Worm (Caenorhabditis elegans) whole organism, L1 larva: ENCODE measurements around the gene penr-1.
A peak's percentile ranks its signal among the peaks of the same experiment; 100 is the strongest.

Experiments
- C34B4.2 ChIP-seq: sonication (generic microtip); optimal IDR thresholded peaks from 2 replicates; lab custom pipeline; 2017; ENCODE audit warnings: mild to moderate bottlenecking, missing genetic modification characterization, missing compliant biosample characterization
- F16B12.6 ChIP-seq: fragments of 150-350 bp; optimal IDR thresholded peaks from 2 replicates; lab custom pipeline; 2014; ENCODE audit warnings: missing biosample characterization, missing genetic modification characterization
- Y116A8C.19 ChIP-seq: sonication (generic microtip); optimal IDR thresholded peaks from 2 replicates; lab custom pipeline; 2016; ENCODE audit warnings: missing compliant biosample characterization, missing genetic modification characterization, borderline replicate concordance
- aly-2 ChIP-seq: fragments of 150-350 bp; optimal IDR thresholded peaks from 2 replicates; lab custom pipeline; 2014; ENCODE audit warnings: missing biosample characterization, missing genetic modification characterization
- blmp-1 ChIP-seq: fragments of 150-350 bp; optimal IDR thresholded peaks from 2 replicates; lab custom pipeline; 2014; ENCODE audit warnings: missing biosample characterization, missing genetic modification characterization
- ceh-63 ChIP-seq: fragments of 200-800 bp; sonication (Bioruptor generic); optimal IDR thresholded peaks from 2 replicates; lab custom pipeline; 2018; ENCODE audit warnings: mild to moderate bottlenecking, missing genetic modification characterization, missing compliant biosample characterization
- ceh-90 ChIP-seq: sonication (generic microtip); optimal IDR thresholded peaks from 2 replicates; lab custom pipeline; 2016; ENCODE audit warnings: missing genetic modification characterization, missing compliant biosample characterization
- dpl-1 ChIP-seq, 3 experiments: fragments of 150-350 bp in 2 of 3; sonication (generic microtip) in 1 of 3; optimal IDR thresholded peaks; 2 replicates each; lab custom pipeline; 2014 to 2017; ENCODE audit warnings: missing biosample characterization in 3 of 3, missing genetic modification characterization in 3 of 3, missing genetic modification reagents in 3 of 3
- dsc-1 ChIP-seq: sonication (generic microtip); optimal IDR thresholded peaks from 2 replicates; lab custom pipeline; 2016; ENCODE audit warnings: mild to moderate bottlenecking, missing genetic modification characterization, missing compliant biosample characterization
- elt-2 ChIP-seq: sonication (generic microtip); optimal IDR thresholded peaks from 2 replicates; lab custom pipeline; 2016; ENCODE audit warnings: missing genetic modification characterization, mild to moderate bottlenecking, inconsistent platforms, missing compliant biosample characterization, missing genetic modification reagents
- elt-3 ChIP-seq, 6 experiments: fragments of 150-350 bp in 1 of 6; sonication (generic microtip); optimal IDR thresholded peaks; 2 replicates each; lab custom pipeline; 2017 to 2018; ENCODE audit warnings: missing biosample characterization in 6 of 6, missing genetic modification characterization in 6 of 6, inconsistent platforms in 1 of 6
- fkh-4 ChIP-seq: sonication (generic microtip); optimal IDR thresholded peaks from 2 replicates; lab custom pipeline; 2016; ENCODE audit warnings: missing compliant biosample characterization, missing genetic modification characterization, borderline replicate concordance
- fkh-8 ChIP-seq: sonication (generic microtip); optimal IDR thresholded peaks from 2 replicates; lab custom pipeline; 2016; ENCODE audit warnings: mild to moderate bottlenecking, missing genetic modification characterization, missing compliant biosample characterization
- fos-1 ChIP-seq: fragments of 150-350 bp; optimal IDR thresholded peaks from 2 replicates; lab custom pipeline; 2014; ENCODE audit warnings: missing biosample characterization, missing genetic modification characterization
- hpl-2 ChIP-seq: fragments of 150-350 bp; optimal IDR thresholded peaks from 2 replicates; lab custom pipeline; 2014; ENCODE audit warnings: missing biosample characterization, missing genetic modification reagents, missing genetic modification characterization
- irx-1 ChIP-seq: sonication (generic microtip); optimal IDR thresholded peaks from 2 replicates; lab custom pipeline; 2016; ENCODE audit warnings: missing genetic modification characterization, missing compliant biosample characterization
- jun-1 ChIP-seq: fragments of 150-350 bp; optimal IDR thresholded peaks from 2 replicates; lab custom pipeline; 2014; ENCODE audit warnings: missing biosample characterization, missing genetic modification reagents, missing genetic modification characterization
- lin-15B ChIP-seq: fragments of 150-350 bp; sonication (generic microtip); optimal IDR thresholded peaks from 3 replicates; lab custom pipeline; 2014; ENCODE audit warnings: missing biosample characterization, missing genetic modification characterization
- lin-39 ChIP-seq: fragments of 150-350 bp; optimal IDR thresholded peaks from 2 replicates; lab custom pipeline; 2014; ENCODE audit warnings: missing biosample characterization, missing genetic modification reagents, missing genetic modification characterization
- lir-3 ChIP-seq: sonication (generic microtip); optimal IDR thresholded peaks from 2 replicates; lab custom pipeline; 2016; ENCODE audit warnings: mild to moderate bottlenecking, missing genetic modification characterization, moderate library complexity, missing compliant biosample characterization; ENCODE audit not compliant: poor library complexity
- mep-1 ChIP-seq: fragments of 150-350 bp; optimal IDR thresholded peaks from 2 replicates; lab custom pipeline; 2014; ENCODE audit warnings: missing biosample characterization, missing genetic modification characterization
- nhr-11 ChIP-seq: fragments of 150-350 bp; optimal IDR thresholded peaks from 2 replicates; lab custom pipeline; 2014; ENCODE audit warnings: missing biosample characterization, missing genetic modification characterization
- nhr-237 ChIP-seq: fragments of 150-350 bp; optimal IDR thresholded peaks from 2 replicates; lab custom pipeline; 2014; ENCODE audit warnings: missing biosample characterization, missing genetic modification characterization
- nhr-84 ChIP-seq: sonication (generic microtip); optimal IDR thresholded peaks from 2 replicates; lab custom pipeline; 2017; ENCODE audit warnings: missing biosample characterization, missing genetic modification characterization
- nhr-90 ChIP-seq: sonication (generic microtip); optimal IDR thresholded peaks from 2 replicates; lab custom pipeline; 2016; ENCODE audit warnings: mild to moderate bottlenecking, missing genetic modification characterization, missing compliant biosample characterization; ENCODE audit not compliant: poor library complexity
- pqm-1 ChIP-seq: sonication (generic microtip); optimal IDR thresholded peaks from 3 replicates; lab custom pipeline; 2017; ENCODE audit warnings: missing biosample characterization, missing genetic modification characterization
- sox-4 ChIP-seq: sonication (generic microtip); optimal IDR thresholded peaks from 2 replicates; lab custom pipeline; 2016; ENCODE audit warnings: missing genetic modification characterization, missing compliant biosample characterization
- sptf-1 ChIP-seq: fragments of 150-350 bp; optimal IDR thresholded peaks from 2 replicates; lab custom pipeline; 2014; ENCODE audit warnings: missing biosample characterization, missing genetic modification characterization
- sup-37 ChIP-seq: fragments of 200-800 bp; sonication (Bioruptor generic); optimal IDR thresholded peaks from 2 replicates; lab custom pipeline; 2018; ENCODE audit warnings: mild to moderate bottlenecking, missing genetic modification characterization, missing compliant biosample characterization
- swsn-7 ChIP-seq: sonication (generic microtip); optimal IDR thresholded peaks from 2 replicates; lab custom pipeline; 2016; ENCODE audit warnings: missing genetic modification characterization, missing compliant biosample characterization
- unc-130 ChIP-seq: fragments of 150-350 bp; optimal IDR thresholded peaks from 2 replicates; lab custom pipeline; 2017; ENCODE audit warnings: missing biosample characterization, missing genetic modification characterization, inconsistent platforms
- unc-30 ChIP-seq: sonication (generic microtip); optimal IDR thresholded peaks from 2 replicates; lab custom pipeline; 2017; ENCODE audit warnings: missing biosample characterization, missing genetic modification characterization
- unc-98 ChIP-seq: fragments of 200-800 bp; sonication (Bioruptor generic); IDR thresholded peaks from 2 replicates; pipeline ENCODE4 v1.3.6; 2022; ENCODE audit warnings: missing genetic modification characterization, missing compliant biosample characterization
- xbp-1 ChIP-seq: sonication (generic microtip); optimal IDR thresholded peaks from 2 replicates; lab custom pipeline; 2016; ENCODE audit warnings: missing genetic modification characterization, missing compliant biosample characterization
- zip-4 ChIP-seq: fragments of 200-800 bp; sonication (Bioruptor generic); optimal IDR thresholded peaks from 2 replicates; lab custom pipeline; 2018; ENCODE audit warnings: mild to moderate bottlenecking, missing genetic modification characterization, moderate library complexity, missing compliant biosample characterization
- ztf-11 ChIP-seq, 2 experiments: sonication (generic microtip); optimal IDR thresholded peaks; 2 replicates each; lab custom pipeline; 2016 to 2017; ENCODE audit warnings: missing genetic modification characterization in 2 of 2, missing biosample characterization in 1 of 2, missing compliant biosample characterization in 1 of 2
- ztf-4 ChIP-seq: fragments of 150-350 bp; optimal IDR thresholded peaks from 2 replicates; lab custom pipeline; 2014; ENCODE audit warnings: missing biosample characterization, missing genetic modification characterization

penr-1 gene

DNA sequence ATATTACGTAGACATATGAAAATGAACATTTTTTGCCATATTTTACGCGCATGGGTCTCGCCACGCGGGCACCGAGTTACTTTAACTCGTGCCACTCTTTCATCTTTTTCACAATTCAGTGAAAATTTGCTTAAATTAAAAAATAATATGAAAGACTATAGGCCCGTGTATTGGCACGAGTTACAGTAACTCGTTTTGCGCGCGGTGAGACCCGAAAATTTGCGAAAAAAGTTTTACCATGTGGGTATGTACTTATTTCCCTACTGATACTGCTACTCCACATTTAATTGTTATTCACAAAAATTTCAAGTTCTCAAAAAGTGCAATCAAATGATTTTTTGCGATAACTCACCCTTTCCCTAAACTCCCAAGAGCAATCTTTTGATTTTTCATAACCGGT is 28.5 kb downstream of the penr-1 start:
- TF ChIP-seq fos-1 (tag; lab: Kevin White, UChicago) (no peak), lir-3 (tag; lab: Kevin White, UChicago) (no peak), nhr-11 (no peak), irx-1 (no peak), C34B4.2 (tag; lab: Kevin White, UChicago) (no peak), dpl-1 (GFP tag; optimal IDR thresholded peaks at IDR 0.05; lab: Kevin White, UChicago) (no peak), ceh-90 (tag; lab: Kevin White, UChicago) (no peak), unc-98 (GFP tag; lab: Robert Waterston, UW) (no peak), ztf-11 (tag; optimal IDR thresholded peaks at IDR 0.05; lab: Kevin White, UChicago) (no peak), elt-3 (tag; optimal IDR thresholded peaks at IDR 0.05; lab: Kevin White, UChicago) (no peak)

DNA sequence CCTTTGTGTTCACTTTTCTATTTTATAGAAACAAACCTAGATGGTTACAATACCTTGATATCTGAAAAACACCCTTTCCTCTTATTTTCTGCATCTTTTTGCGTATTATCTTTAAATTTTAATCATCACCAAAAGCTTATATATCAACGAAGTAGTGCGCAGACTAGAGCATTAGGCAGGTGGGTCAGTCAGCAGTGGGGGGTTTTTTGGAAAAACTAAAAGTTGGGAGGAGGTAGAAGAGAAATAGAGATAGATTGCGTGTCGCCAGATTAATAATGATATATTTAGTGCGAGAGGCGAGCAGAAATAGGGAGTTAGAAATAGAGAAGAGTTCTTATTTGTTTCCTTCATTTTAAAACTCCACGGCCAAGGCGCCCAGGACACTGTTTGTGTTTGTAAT is 31.9 kb downstream of the penr-1 start:
- TF ChIP-seq fkh-8 (tag; lab: Kevin White, UChicago) (peak; percentile 59), swsn-7 (tag; lab: Kevin White, UChicago) (no peak), sptf-1 (tag; lab: Kevin White, UChicago) (no peak), dsc-1 (peak; percentile 27), elt-3 (tag; optimal IDR thresholded peaks at IDR 0.05; lab: Kevin White, UChicago) (no peak), zip-4 (GFP tag; lab: Kevin White, UChicago) (no peak)

DNA sequence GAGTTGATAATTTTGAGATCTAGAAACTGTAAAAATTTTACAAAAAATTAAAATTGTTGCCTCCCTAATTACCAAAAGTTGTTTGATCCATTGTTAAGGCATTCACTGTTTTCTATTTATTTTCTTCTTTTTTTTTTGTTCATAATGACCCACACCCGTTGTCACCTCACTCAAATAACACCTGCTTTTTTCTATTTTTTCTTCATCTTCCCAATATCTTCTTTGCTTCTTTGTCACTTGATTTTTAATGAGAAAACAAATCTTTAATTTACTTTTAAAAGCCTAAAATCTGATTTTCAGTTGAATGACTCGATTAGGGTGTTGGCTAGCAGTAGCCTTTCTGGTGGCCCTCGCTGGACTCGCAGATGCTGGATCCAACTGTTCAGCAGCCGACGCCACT is 34.1 kb downstream of the penr-1 start, which contains the start of gene ncx-2:
ncx-2 (plus strand) TSS at position 301 of the 400 bp plus-strand sequence.
- no peak for TF ChIP-seq blmp-1 (tag; lab: Kevin White, UChicago)
- TF ChIP-seq lin-15B (tag; lab: Kevin White, UChicago): no peak
- no peak for TF ChIP-seq ceh-63 (GFP tag; lab: Kevin White, UChicago)
- no peak for TF ChIP-seq lir-3 (tag; lab: Kevin White, UChicago)
- TF ChIP-seq ztf-11 (tag; optimal IDR thresholded peaks at IDR 0.05; lab: Kevin White, UChicago): no peak
- no peak for TF ChIP-seq mep-1 (tag; lab: Kevin White, UChicago)
- no peak for TF ChIP-seq aly-2 (tag; lab: Kevin White, UChicago)
- no peak for TF ChIP-seq dsc-1
- no peak for TF ChIP-seq fkh-8 (tag; lab: Kevin White, UChicago)
- TF ChIP-seq F16B12.6: no peak
- TF ChIP-seq nhr-90: no peak
- no peak for TF ChIP-seq pqm-1
- no peak for TF ChIP-seq sox-4 (tag; lab: Kevin White, UChicago)
- TF ChIP-seq xbp-1 (tag; lab: Kevin White, UChicago): no peak
- no peak for TF ChIP-seq nhr-84 (tag; lab: Kevin White, UChicago)
- TF ChIP-seq nhr-237 (tag; lab: Kevin White, UChicago): no peak
- no peak for TF ChIP-seq elt-2 (tag; lab: Kevin White, UChicago)

DNA sequence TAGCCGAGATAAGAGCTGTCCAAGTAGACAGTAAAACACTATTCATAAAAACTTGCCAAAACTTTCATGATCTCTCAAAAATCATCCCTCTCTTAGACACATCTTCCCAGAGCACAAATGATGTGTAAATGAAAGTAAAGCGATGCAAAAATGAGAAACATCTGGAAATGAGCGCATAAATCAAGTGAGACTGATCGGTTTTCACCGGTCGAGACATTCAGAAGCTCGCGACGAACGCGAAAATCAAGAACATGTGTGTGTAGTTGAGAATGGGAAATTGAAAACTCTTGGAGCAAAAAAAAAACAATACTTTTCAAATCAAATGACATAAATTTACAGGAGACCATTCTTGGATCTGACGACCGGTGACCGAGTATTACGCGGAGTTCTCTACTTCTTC is 35.1 kb downstream of the penr-1 start:
- TF ChIP-seq fkh-4 (tag; lab: Kevin White, UChicago): peak; percentile 93
- no peak for TF ChIP-seq jun-1 (tag; lab: Kevin White, UChicago)
- TF ChIP-seq dsc-1: peak; percentile 97
- no peak for TF ChIP-seq unc-98 (GFP tag; lab: Robert Waterston, UW)
- TF ChIP-seq hpl-2 (GFP tag; lab: Kevin White, UChicago): no peak

DNA sequence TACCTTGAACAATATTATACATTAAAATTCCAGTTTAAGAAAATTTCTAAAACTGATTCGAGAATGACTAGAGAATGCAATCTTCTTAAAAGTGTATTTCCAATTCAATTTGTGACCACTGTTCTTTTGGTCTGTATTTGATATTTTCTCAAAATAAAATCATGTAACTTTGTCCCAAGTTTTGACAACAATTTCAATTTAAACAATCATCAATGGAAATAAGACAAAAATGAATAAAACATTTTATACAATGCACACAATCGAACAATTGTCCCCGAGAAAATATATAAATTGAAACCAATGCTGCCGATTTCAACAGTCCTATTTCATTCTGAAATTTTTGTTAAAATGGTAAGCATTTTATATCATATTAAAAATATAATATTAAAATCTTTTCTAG is 42.4 kb downstream of the penr-1 start, which contains the start of gene C10G8.4:
C10G8.4 (plus strand) TSS at position 301 of the 400 bp plus-strand sequence.
- no peak for TF ChIP-seq nhr-90
- no peak for TF ChIP-seq dpl-1 (GFP tag; optimal IDR thresholded peaks at IDR 0.05; lab: Kevin White, UChicago)
- TF ChIP-seq unc-130 (tag; lab: Kevin White, UChicago): no peak
- TF ChIP-seq ztf-11 (tag; optimal IDR thresholded peaks at IDR 0.05; lab: Kevin White, UChicago): no peak
- no peak for TF ChIP-seq sup-37 (GFP tag; lab: Kevin White, UChicago)
- no peak for TF ChIP-seq sptf-1 (tag; lab: Kevin White, UChicago)
- no peak for TF ChIP-seq lin-15B (tag; lab: Kevin White, UChicago)
- no peak for TF ChIP-seq zip-4 (GFP tag; lab: Kevin White, UChicago)
- TF ChIP-seq unc-30 (tag; lab: Kevin White, UChicago): no peak
- no peak for TF ChIP-seq blmp-1 (tag; lab: Kevin White, UChicago)
- TF ChIP-seq ceh-63 (GFP tag; lab: Kevin White, UChicago): no peak
- no peak for TF ChIP-seq ztf-4 (tag; lab: Kevin White, UChicago)
- TF ChIP-seq swsn-7 (tag; lab: Kevin White, UChicago): no peak
- TF ChIP-seq elt-2 (tag; lab: Kevin White, UChicago): no peak
- TF ChIP-seq lin-39 (tag; lab: Kevin White, UChicago): no peak
- TF ChIP-seq Y116A8C.19 (tag; lab: Kevin White, UChicago): no peak
